Fruit fly (Drosophila melanogaster) whole organism, embryonic: Measurements from ENCODE around the gene CG4004.
A peak's percentile ranks its signal among the peaks of the same experiment; 100 is the strongest.

ENCODE experiments used
- ATbp ChIP-seq: fragments of 200-800 bp; sonication (Bioruptor generic); optimal IDR thresholded peaks from 2 replicates; lab custom pipeline; 2017; ENCODE audit warnings: missing biosample characterization, mild to moderate bottlenecking, missing genetic modification characterization, missing genetic modification reagents
- Atf6 ChIP-seq: fragments of 200-800 bp; sonication (Bioruptor generic); IDR thresholded peaks from 2 replicates; pipeline ENCODE4 v1.3.6; 2022; ENCODE audit warnings: missing biosample characterization, missing genetic modification characterization
- BtbVII ChIP-seq: fragments of 200-800 bp; sonication (Bioruptor generic); optimal IDR thresholded peaks from 3 replicates; lab custom pipeline; 2017; ENCODE audit warnings: missing biosample characterization, mild to moderate bottlenecking, missing genetic modification characterization
- C15 ChIP-seq: fragments of 200-800 bp; sonication (Bioruptor generic); IDR thresholded peaks from 3 replicates; pipeline ENCODE4 v1.3.6; 2022; ENCODE audit warnings: missing biosample characterization, missing genetic modification characterization
- CG10267 ChIP-seq: fragments of 200-800 bp; sonication (Bioruptor generic); optimal IDR thresholded peaks from 2 replicates; lab custom pipeline; 2018; ENCODE audit warnings: missing biosample characterization, mild to moderate bottlenecking, missing genetic modification characterization, moderate library complexity
- CG10462 ChIP-seq: fragments of 200-800 bp; sonication (Bioruptor generic); optimal IDR thresholded peaks from 2 replicates; lab custom pipeline; 2016; ENCODE audit warnings: missing biosample characterization, missing genetic modification characterization
- CG10543 ChIP-seq: fragments of 200-800 bp; sonication (Bioruptor generic); optimal IDR thresholded peaks from 3 replicates; lab custom pipeline; 2017; ENCODE audit warnings: missing biosample characterization, mild to moderate bottlenecking, missing genetic modification characterization, moderate library complexity
- CG11504 ChIP-seq: fragments of 200-800 bp; sonication (Bioruptor generic); optimal IDR thresholded peaks from 3 replicates; lab custom pipeline; 2019; ENCODE audit warnings: missing biosample characterization, mild to moderate bottlenecking, missing genetic modification characterization, moderate library complexity
- CG1603 ChIP-seq: fragments of 200-800 bp; sonication (Bioruptor generic); optimal IDR thresholded peaks from 2 replicates; lab custom pipeline; 2019; ENCODE audit warnings: missing biosample characterization, mild to moderate bottlenecking, missing genetic modification characterization, moderate library complexity
- CG17359 ChIP-seq: fragments of 200-800 bp; sonication (Bioruptor generic); optimal IDR thresholded peaks from 3 replicates; lab custom pipeline; 2018; ENCODE audit warnings: missing biosample characterization, mild to moderate bottlenecking, missing genetic modification characterization, moderate library complexity
- CG2875 ChIP-seq: fragments of 200-800 bp; sonication (Bioruptor generic); optimal IDR thresholded peaks from 2 replicates; lab custom pipeline; 2017; ENCODE audit warnings: missing biosample characterization, mild to moderate bottlenecking, missing genetic modification characterization, missing genetic modification reagents
- CG3163 ChIP-seq: fragments of 200-800 bp; sonication (Bioruptor generic); optimal IDR thresholded peaks from 3 replicates; lab custom pipeline; 2016; ENCODE audit warnings: missing biosample characterization, missing genetic modification characterization
- CG32772 ChIP-seq: fragments of 200-800 bp; sonication (Bioruptor generic); IDR thresholded peaks from 2 replicates; pipeline ENCODE4 v1.3.6; 2022; ENCODE audit warnings: missing biosample characterization, missing genetic modification characterization
- CG33213 ChIP-seq: fragments of 200-800 bp; sonication (Bioruptor generic); optimal IDR thresholded peaks from 3 replicates; lab custom pipeline; 2016; ENCODE audit warnings: missing biosample characterization, missing genetic modification characterization
- CG4328 ChIP-seq: fragments of 200-800 bp; sonication (Bioruptor generic); optimal IDR thresholded peaks from 3 replicates; lab custom pipeline; 2017; ENCODE audit warnings: missing biosample characterization, missing genetic modification reagents, missing genetic modification characterization
- CG4424 ChIP-seq: fragments of 200-800 bp; sonication (Bioruptor generic); optimal IDR thresholded peaks from 3 replicates; lab custom pipeline; 2016; ENCODE audit warnings: missing biosample characterization, missing genetic modification characterization
- CG4707 ChIP-seq: fragments of 200-800 bp; sonication (Bioruptor generic); optimal IDR thresholded peaks from 2 replicates; lab custom pipeline; 2018; ENCODE audit warnings: missing biosample characterization, mild to moderate bottlenecking, missing genetic modification characterization, moderate library complexity
- CG7987 ChIP-seq: fragments of 200-800 bp; sonication (Bioruptor generic); optimal IDR thresholded peaks from 2 replicates; lab custom pipeline; 2018; ENCODE audit warnings: missing biosample characterization, mild to moderate bottlenecking, missing genetic modification characterization, moderate library complexity
- CG8290 ChIP-seq, 3 experiments: fragments of 200-800 bp; sonication (Bioruptor generic); optimal IDR thresholded peaks; 2 replicates each; lab custom pipeline; 2016 to 2019; ENCODE audit warnings: missing biosample characterization in 3 of 3, missing genetic modification characterization in 3 of 3, mild to moderate bottlenecking in 2 of 3, moderate library complexity in 1 of 3
- CG8359 ChIP-seq: fragments of 200-800 bp; sonication (Bioruptor generic); optimal IDR thresholded peaks from 2 replicates; lab custom pipeline; 2017; ENCODE audit warnings: missing biosample characterization, mild to moderate bottlenecking, missing genetic modification characterization, borderline replicate concordance
- CG9215 ChIP-seq: fragments of 200-800 bp; sonication (Bioruptor generic); IDR thresholded peaks from 2 replicates; pipeline ENCODE4 v1.3.6; 2022; ENCODE audit warnings: missing biosample characterization, missing genetic modification characterization
- CG9609 ChIP-seq: fragments of 200-800 bp; sonication (Bioruptor generic); optimal IDR thresholded peaks from 3 replicates; lab custom pipeline; 2016; ENCODE audit warnings: missing biosample characterization, missing genetic modification characterization
- Fer1 ChIP-seq: fragments of 200-800 bp; sonication (Bioruptor generic); optimal IDR thresholded peaks from 2 replicates; lab custom pipeline; 2017; ENCODE audit warnings: missing biosample characterization, mild to moderate bottlenecking, missing genetic modification characterization
- Fer2 ChIP-seq: fragments of 200-800 bp; sonication (Bioruptor generic); optimal IDR thresholded peaks from 2 replicates; lab custom pipeline; 2018; ENCODE audit warnings: missing biosample characterization, mild to moderate bottlenecking, missing genetic modification characterization, moderate library complexity
- GATAe ChIP-seq: fragments of 200-800 bp; sonication (Bioruptor generic); conservative IDR thresholded peaks from 2 replicates; pipeline ENCODE4 v1.3.6; 2022; ENCODE audit warnings: missing biosample characterization, missing genetic modification characterization
- Hand ChIP-seq: fragments of 200-800 bp; sonication (Bioruptor generic); optimal IDR thresholded peaks from 2 replicates; lab custom pipeline; 2017; ENCODE audit warnings: mild to moderate bottlenecking, missing biosample characterization, missing genetic modification reagents, missing genetic modification characterization
- NK7.1 ChIP-seq: fragments of 200-800 bp; sonication (Bioruptor generic); optimal IDR thresholded peaks from 3 replicates; lab custom pipeline; 2016; ENCODE audit warnings: missing biosample characterization, missing genetic modification characterization
- Nf-YC ChIP-seq: fragments of 200-800 bp; optimal IDR thresholded peaks from 3 replicates; lab custom pipeline; 2019; ENCODE audit warnings: missing biosample characterization, mild to moderate bottlenecking, missing genetic modification characterization, moderate library complexity
- NfI ChIP-seq: fragments of 200-800 bp; sonication (Bioruptor generic); optimal IDR thresholded peaks from 3 replicates; lab custom pipeline; 2018; ENCODE audit warnings: missing biosample characterization, mild to moderate bottlenecking, missing genetic modification characterization, moderate library complexity
- Pdp1 ChIP-seq, 2 experiments: fragments of 200-800 bp; sonication (Bioruptor generic); optimal IDR thresholded peaks; 3 replicates each; lab custom pipeline; 2016; ENCODE audit warnings: missing biosample characterization in 2 of 2, missing genetic modification characterization in 2 of 2, mild to moderate bottlenecking in 1 of 2, moderate library complexity in 1 of 2
- Ptx1 ChIP-seq: fragments of 200-800 bp; sonication (Bioruptor generic); IDR thresholded peaks from 2 replicates; pipeline ENCODE4 v1.3.6; 2022; ENCODE audit warnings: missing biosample characterization, missing genetic modification characterization
- Usf ChIP-seq: fragments of 200-800 bp; sonication (Bioruptor generic); optimal IDR thresholded peaks from 2 replicates; lab custom pipeline; 2017; ENCODE audit warnings: missing genotype, missing biosample characterization, missing genetic modification characterization
- Xrp1 ChIP-seq: fragments of 200-800 bp; sonication (Bioruptor generic); IDR thresholded peaks from 2 replicates; pipeline ENCODE4 v1.3.6; 2022; ENCODE audit warnings: missing biosample characterization, missing genetic modification characterization
- ara ChIP-seq: fragments of 200-800 bp; sonication (Bioruptor generic); IDR thresholded peaks from 2 replicates; pipeline ENCODE4 v1.3.6; 2022; ENCODE audit warnings: missing biosample characterization, missing genetic modification characterization
- btn ChIP-seq: fragments of 200-800 bp; sonication (Bioruptor generic); optimal IDR thresholded peaks from 2 replicates; lab custom pipeline; 2016; ENCODE audit warnings: missing biosample characterization, missing genetic modification characterization
- cad ChIP-seq: fragments of >200 bp; optimal IDR thresholded peaks from 2 replicates; lab custom pipeline; 2017; ENCODE audit warnings: missing biosample characterization, missing genetic modification characterization
- chm ChIP-seq: fragments of 200-800 bp; sonication (Bioruptor generic); IDR thresholded peaks from 2 replicates; pipeline ENCODE4 v1.3.6; 2022; ENCODE audit warnings: missing biosample characterization, missing genetic modification characterization
- disco-r ChIP-seq: fragments of 200-800 bp; sonication (Bioruptor generic); optimal IDR thresholded peaks from 2 replicates; lab custom pipeline; 2016; ENCODE audit warnings: missing biosample characterization, missing genetic modification characterization
- dmrt99B ChIP-seq: fragments of 200-800 bp; sonication (Bioruptor generic); optimal IDR thresholded peaks from 2 replicates; lab custom pipeline; 2018; ENCODE audit warnings: missing biosample characterization, mild to moderate bottlenecking, missing genetic modification characterization, moderate library complexity
- dpn ChIP-seq, 2 experiments: fragments of 200-800 bp; sonication (Bioruptor generic); optimal IDR thresholded peaks; 3 replicates each; lab custom pipeline; 2016; ENCODE audit warnings: missing biosample characterization in 2 of 2, missing genetic modification characterization in 2 of 2
- en ChIP-seq: fragments of 200-800 bp; sonication (Bioruptor generic); optimal IDR thresholded peaks from 2 replicates; lab custom pipeline; 2016; ENCODE audit warnings: missing biosample characterization, missing genetic modification characterization
- eve ChIP-seq, 2 experiments: fragments of >200 bp; optimal IDR thresholded peaks; 2 replicates each; lab custom pipeline; 2017; ENCODE audit warnings: missing biosample characterization in 2 of 2, missing genetic modification characterization in 2 of 2
- eyg ChIP-seq: fragments of 200-800 bp; sonication (Bioruptor generic); optimal IDR thresholded peaks from 3 replicates; lab custom pipeline; 2016; ENCODE audit warnings: missing biosample characterization, missing genetic modification characterization
- gem ChIP-seq: fragments of 200-800 bp; sonication (Bioruptor generic); optimal IDR thresholded peaks from 2 replicates; lab custom pipeline; 2019; ENCODE audit warnings: missing biosample characterization, mild to moderate bottlenecking, missing genetic modification characterization, moderate library complexity
- nom ChIP-seq: fragments of 200-800 bp; sonication (Bioruptor generic); optimal IDR thresholded peaks from 2 replicates; lab custom pipeline; 2017; ENCODE audit warnings: missing biosample characterization, missing genetic modification characterization, mild to moderate bottlenecking, moderate library complexity, missing genetic modification reagents
- odd ChIP-seq: fragments of 200-800 bp; sonication (Bioruptor generic); optimal IDR thresholded peaks from 2 replicates; lab custom pipeline; 2017; ENCODE audit warnings: missing biosample characterization, mild to moderate bottlenecking, missing genetic modification characterization
- prd ChIP-seq, 3 experiments: fragments of >200 bp in 2 of 3; fragments of 200-800 bp in 1 of 3; sonication (Bioruptor generic) in 1 of 3; optimal IDR thresholded peaks in 2 of 3; IDR thresholded peaks in 1 of 3; 2 replicates in 2 of 3; 3 replicates in 1 of 3; pipeline versions ENCODE4 v1.3.6 to Lab custom; 2017 to 2022; ENCODE audit warnings: missing biosample characterization in 1 of 3, missing genetic modification characterization in 1 of 3
- psq ChIP-seq: fragments of 200-800 bp; sonication (Bioruptor generic); optimal IDR thresholded peaks from 2 replicates; lab custom pipeline; 2017; ENCODE audit warnings: missing biosample characterization, missing genetic modification characterization
- sna ChIP-seq: fragments of 200-800 bp; sonication (Bioruptor generic); IDR thresholded peaks from 2 replicates; pipeline ENCODE4 v1.3.6; 2022; ENCODE audit warnings: missing biosample characterization, missing genetic modification characterization; ENCODE audit not compliant: partially characterized antibody
- tap ChIP-seq: fragments of 200-800 bp; optimal IDR thresholded peaks from 3 replicates; lab custom pipeline; 2019; ENCODE audit warnings: missing biosample characterization, mild to moderate bottlenecking, missing genetic modification characterization, moderate library complexity

Gene CG4004

dm6 chrX:12723332-12723731 is 20.7 kb upstream of the CG4004 start (continued):
- TF ChIP-seq CG9609 = no peak
- no peak for TF ChIP-seq Ptx1 (GFP tag; lab: Robert Waterston, UW)
- no peak for TF ChIP-seq C15 (GFP tag; lab: Robert Waterston, UW)
- no peak for TF ChIP-seq Hand (GFP tag; lab: Kevin White, UChicago)
- TF ChIP-seq Nf-YC (tag; lab: Kevin White, UChicago) = peak; percentile 9
- peak; percentile 33 for TF ChIP-seq CG10543 (GFP tag; lab: Kevin White, UChicago)
- no peak for TF ChIP-seq tap
- no peak for TF ChIP-seq eve (GFP tag; optimal IDR thresholded peaks at IDR 0.05; lab: Kevin White, UChicago)
- TF ChIP-seq en (GFP tag; lab: Kevin White, UChicago) = no peak
- TF ChIP-seq Atf6 (GFP tag; lab: Robert Waterston, UW) = peak; percentile 47; the same call in 1 of the 2 replicates
- peak; percentile 2 for TF ChIP-seq gem (tag; lab: Kevin White, UChicago)
- no peak for TF ChIP-seq eyg (GFP tag; lab: Kevin White, UChicago)
- TF ChIP-seq btn = no peak
- TF ChIP-seq NK7.1 (GFP tag; lab: Kevin White, UChicago) = no peak
- no peak for TF ChIP-seq NfI (GFP tag; lab: Kevin White, UChicago)
- no peak for TF ChIP-seq CG1603 (tag; lab: Kevin White, UChicago)
- no peak for TF ChIP-seq CG11504 (tag; lab: Kevin White, UChicago)
- peak; percentile 39; the same call in 1 of the 2 replicates for TF ChIP-seq chm (GFP tag; lab: Robert Waterston, UW)
- peak; percentile 0 for TF ChIP-seq CG4328 (GFP tag; lab: Kevin White, UChicago)
- no peak for TF ChIP-seq CG10462 (GFP tag; lab: Kevin White, UChicago)
- no peak for TF ChIP-seq CG4424 (GFP tag; lab: Kevin White, UChicago)
- TF ChIP-seq CG10267 = no peak
- TF ChIP-seq CG8359 = no peak
- TF ChIP-seq CG7987 (GFP tag; lab: Kevin White, UChicago) = peak; percentile 13
- TF ChIP-seq nom (GFP tag; lab: Kevin White, UChicago) = peak; percentile 6
- TF ChIP-seq sna (GFP tag; lab: Robert Waterston, UW) = no peak
- TF ChIP-seq CG33213 (GFP tag; lab: Kevin White, UChicago) = no peak
- peak; percentile 36 for TF ChIP-seq CG17359 (tag; lab: Kevin White, UChicago)
- no peak for TF ChIP-seq Usf (GFP tag; lab: Kevin White, UChicago)
- TF ChIP-seq CG9215 (GFP tag; lab: Robert Waterston, UW) = no peak
- peak; percentile 16 for TF ChIP-seq Fer1
- no peak for TF ChIP-seq cad (GFP tag; lab: Kevin White, UChicago)
- TF ChIP-seq CG32772 (GFP tag; lab: Robert Waterston, UW) = peak; percentile 23; the same call in 1 of the 2 replicates
- TF ChIP-seq dmrt99B (tag; lab: Kevin White, UChicago) = no peak
- TF ChIP-seq CG3163 (GFP tag; lab: Kevin White, UChicago) = no peak
- peak; percentile 5 for TF ChIP-seq psq (GFP tag; lab: Kevin White, UChicago)
- no peak for TF ChIP-seq ara (GFP tag; lab: Robert Waterston, UW)
- TF ChIP-seq dpn (GFP tag; optimal IDR thresholded peaks at IDR 0.05; lab: Kevin White, UChicago) = no peak
- TF ChIP-seq CG2875 (GFP tag; lab: Kevin White, UChicago) = no peak
- peak; percentile 24 for TF ChIP-seq odd
- no peak for TF ChIP-seq Fer2
- TF ChIP-seq disco-r (GFP tag; lab: Kevin White, UChicago) = no peak
- no peak for TF ChIP-seq Xrp1 (GFP tag; lab: Robert Waterston, UW)
- peak; percentile 6 for TF ChIP-seq BtbVII (GFP tag; lab: Kevin White, UChicago)
- peak; percentile 85 for TF ChIP-seq GATAe (GFP tag; lab: Robert Waterston, UW)
- TF ChIP-seq prd (optimal IDR thresholded peaks at IDR 0.05; lab: Kevin White, UChicago) = no peak
- TF ChIP-seq prd (GFP tag; IDR thresholded peaks at IDR 0.05; lab: Robert Waterston, UW) = no peak
- no peak for TF ChIP-seq ATbp (GFP tag; lab: Kevin White, UChicago)
- no peak for TF ChIP-seq CG4707 (GFP tag; lab: Kevin White, UChicago)
- peak in 1 of 2 experiments; percentile 15 for TF ChIP-seq Pdp1 (GFP tag; optimal IDR thresholded peaks at IDR 0.05; lab: Kevin White, UChicago)
- TF ChIP-seq CG8290 (GFP tag; optimal IDR thresholded peaks at IDR 0.05; lab: Kevin White, UChicago) = no peak
- TF ChIP-seq CG8290 (tag; optimal IDR thresholded peaks at IDR 0.05; lab: Kevin White, UChicago) = peak in 1 of 2 experiments; percentile 16
